Fruit fly (Drosophila melanogaster): ENCODE measurements around the gene Nelf-A.

Nelf-A gene

dm6 chr3R:21184373-21185132, 39.0 kb upstream of the Nelf-A start (continued):
- peak; percentile 69 for TF ChIP-seq ind (GFP tag; optimal IDR thresholded peaks at IDR 0.05)
- TF ChIP-seq pzg (GFP tag; optimal IDR thresholded peaks at IDR 0.05): peak; percentile 32
- peak; percentile 36; the same call in 1 of the 2 replicates for TF ChIP-seq Scr (GFP tag; IDR thresholded peaks at IDR 0.05; ENCODE audit: partially characterized antibody)
- no peak for TF ChIP-seq Trl (optimal IDR thresholded peaks at IDR 0.05)
- peak; percentile 74 for TF ChIP-seq Trl (GFP tag; optimal IDR thresholded peaks at IDR 0.05)
- peak; percentile 57 for TF ChIP-seq dmrt11E (tag; optimal IDR thresholded peaks at IDR 0.05)
- peak; percentile 60 for TF ChIP-seq ATbp (GFP tag; optimal IDR thresholded peaks at IDR 0.05)
- peak; percentile 65 for TF ChIP-seq CG30403 (GFP tag; optimal IDR thresholded peaks at IDR 0.05)
- 0 out of 2 replicates have a peak, but pooled peaks have one; percentile 27 for TF ChIP-seq dati (GFP tag; IDR thresholded peaks at IDR 0.05)
- peak; percentile 69 for TF ChIP-seq lilli (GFP tag; optimal IDR thresholded peaks at IDR 0.05)
- peak; percentile 77 for TF ChIP-seq CG13624 (GFP tag; optimal IDR thresholded peaks at IDR 0.05)
- peak; percentile 63 to 73 for TF ChIP-seq Hr51 (GFP tag; optimal IDR thresholded peaks at IDR 0.05)
- TF ChIP-seq H2.0 (GFP tag; IDR thresholded peaks at IDR 0.05): peak; percentile 57; the same call in 1 of the 2 replicates
- peak; percentile 85 for TF ChIP-seq CG4854 (GFP tag; optimal IDR thresholded peaks at IDR 0.05)
- TF ChIP-seq gt (GFP tag; IDR thresholded peaks at IDR 0.05): 0 out of 2 replicates have a peak, but pooled peaks have one; percentile 45
- peak; percentile 64 for TF ChIP-seq CG9876 (GFP tag; optimal IDR thresholded peaks at IDR 0.05)
- TF ChIP-seq sens (GFP tag): peak; percentile 95
- TF ChIP-seq CG1233 (GFP tag; optimal IDR thresholded peaks at IDR 0.05): peak; percentile 72
- TF ChIP-seq D19A (tag; optimal IDR thresholded peaks at IDR 0.05): peak; percentile 27
- peak; percentile 73 for TF ChIP-seq Fer1 (GFP tag; optimal IDR thresholded peaks at IDR 0.05)
- TF ChIP-seq Antp (GFP tag; optimal IDR thresholded peaks at IDR 0.05): peak; percentile 72
- no peak for TF ChIP-seq Hr39 (optimal IDR thresholded peaks at IDR 0.05)
- no peak for TF ChIP-seq Kr (GFP tag; optimal IDR thresholded peaks at IDR 0.05)
- TF ChIP-seq trem (tag; optimal IDR thresholded peaks at IDR 0.05): peak; percentile 50
- TF ChIP-seq CG12942 (GFP tag; optimal IDR thresholded peaks at IDR 0.05): peak; percentile 40
- TF ChIP-seq Atf-2 (GFP tag; optimal IDR thresholded peaks at IDR 0.05): peak; percentile 30
- peak; percentile 76 for TF ChIP-seq PHDP (tag; optimal IDR thresholded peaks at IDR 0.05)
- peak; percentile 67 for TF ChIP-seq CG12071 (GFP tag; optimal IDR thresholded peaks at IDR 0.05)
- TF ChIP-seq CG1602 (GFP tag; optimal IDR thresholded peaks at IDR 0.05): peak; percentile 60
- peak; percentile 39 for TF ChIP-seq CG17568 (GFP tag; optimal IDR thresholded peaks at IDR 0.05)
- TF ChIP-seq CG8089 (GFP tag; optimal IDR thresholded peaks at IDR 0.05): peak; percentile 80
- TF ChIP-seq CG4617 (GFP tag; optimal IDR thresholded peaks at IDR 0.05; ENCODE audit: borderline replicate concordance): peak; percentile 20
- TF ChIP-seq CG2120 (GFP tag; optimal IDR thresholded peaks at IDR 0.05): peak; percentile 61
- no peak for TF ChIP-seq unc-4 (GFP tag; IDR thresholded peaks at IDR 0.05; ENCODE audit: partially characterized antibody)
- peak; percentile 51 for TF ChIP-seq CrebB (tag; optimal IDR thresholded peaks at IDR 0.05)
- peak; percentile 24 for TF ChIP-seq ab (GFP tag; optimal IDR thresholded peaks at IDR 0.05)
- peak; percentile 55; the same call in 1 of the 2 replicates for TF ChIP-seq CG16779 (GFP tag; IDR thresholded peaks at IDR 0.05)
- peak; percentile 77 for TF ChIP-seq Hr3 (GFP tag; optimal IDR thresholded peaks at IDR 0.05)
- peak; percentile 57 for TF ChIP-seq az2 (GFP tag; optimal IDR thresholded peaks at IDR 0.05)
- TF ChIP-seq fd102C (GFP tag; optimal IDR thresholded peaks at IDR 0.05): peak; percentile 25
- TF ChIP-seq Hmr (GFP tag; optimal IDR thresholded peaks at IDR 0.05): peak; percentile 84
- TF ChIP-seq CG9817 (tag; optimal IDR thresholded peaks at IDR 0.05): peak; percentile 73
- peak; percentile 83 for TF ChIP-seq shn (GFP tag; optimal IDR thresholded peaks at IDR 0.05)
- peak; percentile 80 for TF ChIP-seq Meics (GFP tag; optimal IDR thresholded peaks at IDR 0.05)
- no peak for TF ChIP-seq HLH4C (GFP tag; IDR thresholded peaks at IDR 0.05; ENCODE audit: partially characterized antibody)
- peak; percentile 79; the same call in 2 of the 3 replicates for TF ChIP-seq so (GFP tag; IDR thresholded peaks at IDR 0.05)
- no peak for TF ChIP-seq usp (GFP tag; optimal IDR thresholded peaks at IDR 0.05)
- TF ChIP-seq CG13123 (GFP tag; optimal IDR thresholded peaks at IDR 0.05): no peak
- TF ChIP-seq jumu (GFP tag; optimal IDR thresholded peaks at IDR 0.05): peak; percentile 61
- TF ChIP-seq stc (GFP tag; IDR thresholded peaks at IDR 0.05): 0 out of 2 replicates have a peak, but pooled peaks have one; percentile 44
